Worm (Caenorhabditis elegans): ENCODE measurements around the gene C03A3.2.

- TF ChIP-seq ref-1 (GFP tag; conservative IDR thresholded peaks at IDR 0.05) (no peak), klf-2 (GFP tag; conservative IDR thresholded peaks at IDR 0.05) (no peak), T22C8.4 (GFP tag; IDR thresholded peaks at IDR 0.05) (no peak), tab-1 (GFP tag; IDR thresholded peaks at IDR 0.05) (no peak), med-1 (GFP tag; optimal IDR thresholded peaks at IDR 0.05; ENCODE audit: insufficient read depth) (no peak), ztf-29 (GFP tag; IDR thresholded peaks at IDR 0.05) (no peak), ztf-23 (GFP tag; IDR thresholded peaks at IDR 0.05) (no peak)
These were observed 52.7 kb downstream of the C03A3.2 start, which contains the start of gene F08G12.11 for ce11 chrX:11315392-11315791.

Measured in whole organism, midembryonic.